Fruit fly (Drosophila melanogaster): ENCODE data around the gene LysX.

LysX gene

DNA sequence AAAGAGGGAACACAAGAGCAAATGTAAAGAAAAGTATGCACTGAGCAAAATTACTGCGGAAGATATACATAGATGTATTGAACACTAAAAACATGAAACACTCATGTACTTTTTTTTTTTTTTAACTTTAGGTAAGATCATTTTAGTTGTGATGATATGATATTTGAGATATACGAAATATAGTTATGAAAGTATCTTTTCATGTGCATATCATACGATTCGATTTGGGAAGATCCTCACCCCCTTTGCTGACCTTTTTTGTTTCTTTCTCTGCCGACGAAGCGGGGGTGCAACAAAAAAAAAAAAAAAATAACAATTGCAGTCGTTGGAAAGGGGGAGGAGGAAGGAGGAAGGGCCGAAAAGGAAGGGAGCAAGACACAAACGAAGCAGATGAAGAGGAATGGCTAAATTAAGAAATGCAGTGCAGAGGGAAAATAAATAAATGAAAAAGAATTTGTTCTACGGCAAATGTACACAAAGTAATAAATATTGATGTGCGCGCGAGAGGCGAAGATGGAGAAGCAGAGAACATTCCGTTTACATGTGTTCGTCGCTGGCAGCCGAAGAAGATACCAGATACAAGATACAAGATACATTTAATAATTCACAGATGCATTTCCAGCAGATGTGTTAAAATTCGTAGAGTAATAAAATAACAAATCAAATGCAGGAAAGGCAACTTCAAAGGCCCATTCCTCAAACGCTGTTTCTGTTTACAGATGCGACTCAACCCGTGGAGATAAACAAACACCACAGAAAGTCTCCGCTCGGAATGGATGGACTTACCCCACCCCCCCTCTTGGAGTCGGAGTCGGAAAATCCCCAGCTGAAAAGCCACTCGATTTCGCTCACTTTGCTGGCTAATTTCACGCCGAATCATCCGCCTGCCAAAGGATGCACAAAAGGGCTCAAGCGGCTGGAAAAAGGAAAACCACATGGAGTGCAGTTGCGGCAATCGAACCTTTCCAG is 27.9 kb downstream of the LysX start (continued):
- TF ChIP-seq peb (GFP tag; IDR thresholded peaks at IDR 0.05), result peak; percentile 48; the same call in 1 of the 2 replicates
- TF ChIP-seq tna (GFP tag; IDR thresholded peaks at IDR 0.05; ENCODE audit: partially characterized antibody), result no peak
- TF ChIP-seq CG7963 (GFP tag; IDR thresholded peaks at IDR 0.05; ENCODE audit: partially characterized antibody), result no peak
- TF ChIP-seq Aef1 (GFP tag; IDR thresholded peaks at IDR 0.05), result no peak
- no peak for TF ChIP-seq Oaz (GFP tag; IDR thresholded peaks at IDR 0.05)
- no peak for TF ChIP-seq CG3847 (GFP tag; IDR thresholded peaks at IDR 0.05)
- no peak for TF ChIP-seq amos (GFP tag; IDR thresholded peaks at IDR 0.05; ENCODE audit: partially characterized antibody)
- TF ChIP-seq CG15696 (tag; optimal IDR thresholded peaks at IDR 0.05), result peak; percentile 46
- no peak for TF ChIP-seq eve (GFP tag; optimal IDR thresholded peaks at IDR 0.05)
- no peak for TF ChIP-seq bigmax (GFP tag; optimal IDR thresholded peaks at IDR 0.05)
- TF ChIP-seq pita (GFP tag; optimal IDR thresholded peaks at IDR 0.05), result no peak
- no peak for TF ChIP-seq jigr1 (GFP tag; IDR thresholded peaks at IDR 0.05)
- TF ChIP-seq pzg (GFP tag; optimal IDR thresholded peaks at IDR 0.05), result no peak
- peak; percentile 59 for TF ChIP-seq CG8290 (GFP tag; optimal IDR thresholded peaks at IDR 0.05)
- TF ChIP-seq CG8290 (tag; optimal IDR thresholded peaks at IDR 0.05), result no peak
- peak; percentile 31 for TF ChIP-seq CG33557 (GFP tag; optimal IDR thresholded peaks at IDR 0.05)
- peak; percentile 19 for TF ChIP-seq CG7745 (tag; optimal IDR thresholded peaks at IDR 0.05)
- TF ChIP-seq sna (GFP tag; IDR thresholded peaks at IDR 0.05; ENCODE audit: partially characterized antibody), result no peak
- TF ChIP-seq CG17612 (GFP tag; IDR thresholded peaks at IDR 0.05), result no peak
- TF ChIP-seq CG12659 (GFP tag; optimal IDR thresholded peaks at IDR 0.05), result no peak
- TF ChIP-seq Lim3 (GFP tag; IDR thresholded peaks at IDR 0.05), result no peak
- no peak for TF ChIP-seq Poxn (GFP tag; IDR thresholded peaks at IDR 0.05)
- TF ChIP-seq CG17802 (tag; optimal IDR thresholded peaks at IDR 0.05), result no peak
- TF ChIP-seq MESR4 (GFP tag; optimal IDR thresholded peaks at IDR 0.05), result no peak
- TF ChIP-seq CG32532 (GFP tag; IDR thresholded peaks at IDR 0.05), result no peak
- peak; percentile 28 for TF ChIP-seq CG7839 (tag; optimal IDR thresholded peaks at IDR 0.05)
- no peak for TF ChIP-seq Gug (GFP tag; IDR thresholded peaks at IDR 0.05)
- TF ChIP-seq vnd (GFP tag; IDR thresholded peaks at IDR 0.05; ENCODE audit: partially characterized antibody), result no peak
- no peak for TF ChIP-seq Vsx1 (GFP tag; optimal IDR thresholded peaks at IDR 0.05)
- no peak for TF ChIP-seq slbo (GFP tag; IDR thresholded peaks at IDR 0.05)
- TF ChIP-seq CG11723 (GFP tag; optimal IDR thresholded peaks at IDR 0.05), result no peak
- TF ChIP-seq CG12744 (GFP tag; optimal IDR thresholded peaks at IDR 0.05), result no peak
- peak in 1 of 2 experiments; percentile 7 for TF ChIP-seq Hr78 (GFP tag; optimal IDR thresholded peaks at IDR 0.05)
- TF ChIP-seq Asciz (GFP tag; optimal IDR thresholded peaks at IDR 0.05), result no peak
- no peak for TF ChIP-seq CG9797 (GFP tag; optimal IDR thresholded peaks at IDR 0.05)
- peak; percentile 48 for TF ChIP-seq sqz (GFP tag; optimal IDR thresholded peaks at IDR 0.05)
- TF ChIP-seq abd-A (tag; optimal IDR thresholded peaks at IDR 0.05), result no peak
- no peak for TF ChIP-seq bowl (GFP tag; IDR thresholded peaks at IDR 0.05)
- TF ChIP-seq dmrt11E (tag; optimal IDR thresholded peaks at IDR 0.05), result peak; percentile 64
- TF ChIP-seq Med (GFP tag), result peak; percentile 60
- TF ChIP-seq sens-2 (GFP tag; IDR thresholded peaks at IDR 0.05), result no peak
- peak; percentile 81 for TF ChIP-seq bab2 (GFP tag; optimal IDR thresholded peaks at IDR 0.05)
- no peak for TF ChIP-seq CG4617 (GFP tag; optimal IDR thresholded peaks at IDR 0.05; ENCODE audit: borderline replicate concordance)
- TF ChIP-seq CG8281 (tag; optimal IDR thresholded peaks at IDR 0.05), result no peak
- no peak for TF ChIP-seq CG11085 (GFP tag; IDR thresholded peaks at IDR 0.05)
- peak; percentile 91 for TF ChIP-seq zf30C (GFP tag; optimal IDR thresholded peaks at IDR 0.05)
- no peak for TF ChIP-seq Mrtf (GFP tag; IDR thresholded peaks at IDR 0.05)
- no peak for TF ChIP-seq dimm (GFP tag; IDR thresholded peaks at IDR 0.05)
- no peak for TF ChIP-seq CG8944 (GFP tag; optimal IDR thresholded peaks at IDR 0.05)
